Fruit fly (Drosophila melanogaster) Kc167 (cell line): ENCODE data around the gene CG3842.

Source experiments
- Sin3A ChIP-seq: fragments of >200 bp; optimal IDR thresholded peaks from 2 replicates; lab custom pipeline; 2018; ENCODE audit warnings: missing external identifiers
- h ChIP-seq: fragments of >200 bp; optimal IDR thresholded peaks from 3 replicates; lab custom pipeline; 2018; ENCODE audit warnings: missing external identifiers
- insv ChIP-seq: fragments of >200 bp; optimal IDR thresholded peaks from 3 replicates; lab custom pipeline; 2018; ENCODE audit warnings: missing external identifiers
- psq ChIP-seq: fragments of >200 bp; optimal IDR thresholded peaks from 2 replicates; lab custom pipeline; 2017; ENCODE audit warnings: missing external identifiers
- ttk ChIP-seq: sonication (Bioruptor generic); optimal IDR thresholded peaks from 2 replicates; lab custom pipeline; 2017; ENCODE audit warnings: missing external identifiers

- TF ChIP-seq insv (lab: Kevin White, UChicago), result no peak
- TF ChIP-seq h (lab: Kevin White, UChicago), result no peak
- no peak for TF ChIP-seq Sin3A
- TF ChIP-seq psq, result no peak
- TF ChIP-seq ttk, result no peak
Observed at dm6 chrX:6316858-6317474, 20.6 kb upstream of the CG3842 start.
